Worm (Caenorhabditis elegans) whole organism, early embryonic: ENCODE results near the gene R05D8.9.

Experiments
- B0310.2 ChIP-seq: sonication (generic microtip); optimal IDR thresholded peaks from 2 replicates; lab custom pipeline; 2016; ENCODE audit warnings: mild to moderate bottlenecking, missing genetic modification characterization, missing compliant biosample characterization
- F13C5.2 ChIP-seq: sonication (generic microtip); optimal IDR thresholded peaks from 2 replicates; lab custom pipeline; 2017; ENCODE audit warnings: mild to moderate bottlenecking, missing genetic modification characterization, inconsistent platforms, missing compliant biosample characterization
- aly-1 ChIP-seq: sonication (generic microtip); optimal IDR thresholded peaks from 2 replicates; lab custom pipeline; 2016; ENCODE audit warnings: missing genetic modification characterization, missing compliant biosample characterization
- ama-1 ChIP-seq: fragments of 150-350 bp; optimal IDR thresholded peaks from 2 replicates; lab custom pipeline; 2014
- ceh-13 ChIP-seq: fragments of 200-800 bp; sonication (Bioruptor generic); optimal IDR thresholded peaks from 2 replicates; lab custom pipeline; 2018; ENCODE audit warnings: mild to moderate bottlenecking, missing genetic modification characterization, missing compliant biosample characterization
- ceh-36 ChIP-seq: sonication (generic microtip); optimal IDR thresholded peaks from 2 replicates; lab custom pipeline; 2016; ENCODE audit warnings: missing genetic modification characterization, inconsistent platforms, missing compliant biosample characterization
- ets-7 ChIP-seq: sonication (generic microtip); optimal IDR thresholded peaks from 2 replicates; lab custom pipeline; 2016; ENCODE audit warnings: missing genotype, missing genetic modification characterization, missing compliant biosample characterization
- flt-1 ChIP-seq: fragments of 200-800 bp; sonication (Bioruptor generic); IDR thresholded peaks from 2 replicates; pipeline ENCODE4 v1.3.6; 2022; ENCODE audit warnings: missing genetic modification characterization, missing compliant biosample characterization
- hmbx-1 ChIP-seq: sonication (generic microtip); optimal IDR thresholded peaks from 2 replicates; lab custom pipeline; 2016; ENCODE audit warnings: mild to moderate bottlenecking, missing genetic modification characterization, missing compliant biosample characterization
- hmg-4 ChIP-seq: fragments of 200-800 bp; sonication (Bioruptor generic); optimal IDR thresholded peaks from 2 replicates; lab custom pipeline; 2018; ENCODE audit warnings: mild to moderate bottlenecking, missing genetic modification characterization, missing compliant biosample characterization
- hnd-1 ChIP-seq: sonication (generic microtip); optimal IDR thresholded peaks from 2 replicates; lab custom pipeline; 2016; ENCODE audit warnings: missing genetic modification characterization, missing compliant biosample characterization
- pes-1 ChIP-seq: fragments of 200-800 bp; sonication (Bioruptor generic); IDR thresholded peaks from 2 replicates; pipeline ENCODE4 v1.3.6; 2022; ENCODE audit warnings: missing genetic modification reagents, missing genetic modification characterization, missing compliant biosample characterization
- scrt-1 ChIP-seq: fragments of 200-800 bp; sonication (Bioruptor generic); IDR thresholded peaks from 2 replicates; pipeline ENCODE4 v1.3.6; 2022; ENCODE audit warnings: missing genetic modification characterization, missing compliant biosample characterization
- sea-1 ChIP-seq: fragments of 200-800 bp; sonication (Bioruptor generic); conservative IDR thresholded peaks from 2 replicates; pipeline ENCODE4 v1.3.6; 2022; ENCODE audit warnings: missing genetic modification characterization, missing compliant biosample characterization
- tbx-11 ChIP-seq: fragments of 200-800 bp; sonication (Bioruptor generic); IDR thresholded peaks from 2 replicates; pipeline ENCODE4 v1.3.6; 2022; ENCODE audit warnings: missing genetic modification characterization, missing compliant biosample characterization
- tbx-37 ChIP-seq: fragments of 200-800 bp; sonication (Bioruptor generic); conservative IDR thresholded peaks from 2 replicates; pipeline ENCODE4 v1.3.6; 2022; ENCODE audit warnings: missing genetic modification reagents, missing genetic modification characterization, missing compliant biosample characterization
- tra-4 ChIP-seq: sonication (generic microtip); optimal IDR thresholded peaks from 2 replicates; lab custom pipeline; 2017; ENCODE audit warnings: missing genetic modification characterization, missing compliant biosample characterization

The R05D8.9 gene

DNA sequence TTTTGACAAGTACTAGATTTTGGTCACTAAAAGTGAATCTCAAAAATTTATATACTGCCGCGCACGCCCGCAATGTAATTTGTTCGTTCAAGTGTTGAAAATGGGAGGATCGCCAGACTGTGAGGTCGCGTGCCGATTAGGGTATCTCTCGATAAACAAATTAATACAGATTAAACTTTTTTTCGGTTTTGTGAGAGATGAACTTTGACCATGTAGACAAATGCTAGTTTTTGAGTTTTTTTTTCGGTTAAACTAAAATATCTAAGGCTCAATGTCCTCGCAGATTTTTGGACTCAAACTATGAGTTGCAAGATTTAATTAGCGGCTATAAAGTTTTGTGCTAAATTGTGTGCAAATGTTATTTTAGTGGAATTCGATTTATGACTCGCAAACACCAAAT lies 2.4 kb upstream of the R05D8.9 start, which contains the start of gene dhs-15:
dhs-15 (minus strand) TSS at position 101 of the 400 bp plus-strand sequence.
- no peak for TF ChIP-seq tra-4 (tag; lab: Kevin White, UChicago)
- no peak for TF ChIP-seq F13C5.2
- no peak for TF ChIP-seq B0310.2 (tag; lab: Kevin White, UChicago)

DNA sequence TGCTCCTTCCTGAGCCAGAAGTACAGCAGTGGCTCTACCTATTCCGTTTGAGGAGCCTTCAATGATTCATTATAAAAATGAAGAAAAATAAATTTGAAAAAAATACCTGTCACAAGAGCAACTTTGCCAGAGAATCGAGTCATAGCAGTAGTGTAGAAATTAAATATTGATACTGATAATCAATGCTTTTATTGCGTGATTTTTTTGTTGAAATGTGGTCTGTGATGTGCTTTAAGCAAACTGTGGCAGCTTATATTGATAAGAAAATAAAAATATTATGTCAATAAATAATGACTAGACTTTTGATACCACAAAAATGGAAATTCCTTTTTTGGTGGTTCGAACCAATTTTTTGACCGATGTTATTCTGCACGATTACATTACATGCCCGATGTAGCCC lies 2.3 kb downstream of the R05D8.9 start, which contains the start of gene dhs-14:
dhs-14 (minus strand) TSS at position 149 of the 400 bp plus-strand sequence.
- TF ChIP-seq F13C5.2, result no peak
- TF ChIP-seq hmbx-1 (tag; lab: Kevin White, UChicago), result no peak
- no peak for TF ChIP-seq sea-1
- TF ChIP-seq ama-1 (lab: Kevin White, UChicago), result no peak
- no peak for TF ChIP-seq tbx-11 (GFP tag; lab: Robert Waterston, UW)
- no peak for TF ChIP-seq tra-4 (tag; lab: Kevin White, UChicago)
- TF ChIP-seq ets-7 (tag; lab: Kevin White, UChicago), result no peak
- no peak for TF ChIP-seq B0310.2 (tag; lab: Kevin White, UChicago)
- no peak for TF ChIP-seq ceh-13 (GFP tag; lab: Kevin White, UChicago)
- TF ChIP-seq scrt-1 (GFP tag; lab: Robert Waterston, UW), result no peak
- no peak for TF ChIP-seq hmg-4 (GFP tag; lab: Kevin White, UChicago)

DNA sequence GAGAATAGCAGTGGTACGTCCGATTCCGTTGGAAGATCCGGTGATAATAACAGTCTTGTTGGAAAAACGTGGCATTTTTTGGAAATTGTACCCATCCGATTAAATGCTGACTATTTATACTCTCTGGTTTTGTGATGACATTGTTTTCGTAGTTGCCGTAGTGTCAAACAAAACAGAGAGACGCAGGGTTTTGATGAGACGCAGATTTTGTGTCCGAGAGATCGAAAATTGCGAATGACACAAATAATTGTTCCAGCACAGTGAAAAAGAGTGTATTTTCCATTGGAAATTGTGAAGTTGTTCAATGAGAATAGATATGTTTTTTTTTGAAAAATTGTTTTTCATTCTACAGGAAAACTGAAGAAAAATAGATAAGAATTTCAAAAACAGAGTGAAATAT lies 4.3 kb downstream of the R05D8.9 start, which contains the start of gene R05D8.7:
R05D8.7 (minus strand) TSS at position 104 of the 400 bp plus-strand sequence.
- TF ChIP-seq ama-1 (lab: Kevin White, UChicago) (no peak), ets-7 (tag; lab: Kevin White, UChicago) (no peak), ceh-13 (GFP tag; lab: Kevin White, UChicago) (no peak), aly-1 (tag; lab: Kevin White, UChicago) (no peak), hnd-1 (tag; lab: Kevin White, UChicago) (no peak), scrt-1 (GFP tag; lab: Robert Waterston, UW) (no peak), F13C5.2 (no peak), hmg-4 (GFP tag; lab: Kevin White, UChicago) (no peak), tbx-37 (no peak), sea-1 (no peak), flt-1 (GFP tag; lab: Robert Waterston, UW) (no peak), hmbx-1 (tag; lab: Kevin White, UChicago) (no peak), ceh-36 (tag; lab: Kevin White, UChicago) (no peak), tbx-11 (GFP tag; lab: Robert Waterston, UW) (no peak), tra-4 (tag; lab: Kevin White, UChicago) (no peak), pes-1 (GFP tag; lab: Robert Waterston, UW) (no peak), B0310.2 (tag; lab: Kevin White, UChicago) (no peak)

ce11 chrV:2761470-2761869 lies 5.9 kb downstream of the R05D8.9 start:
- TF ChIP-seq ceh-36 (tag; lab: Kevin White, UChicago) (no peak), F13C5.2 (no peak), tbx-11 (GFP tag; lab: Robert Waterston, UW) (0 out of 2 replicates have a peak, but pooled peaks have one; percentile 35), ama-1 (lab: Kevin White, UChicago) (no peak)

DNA sequence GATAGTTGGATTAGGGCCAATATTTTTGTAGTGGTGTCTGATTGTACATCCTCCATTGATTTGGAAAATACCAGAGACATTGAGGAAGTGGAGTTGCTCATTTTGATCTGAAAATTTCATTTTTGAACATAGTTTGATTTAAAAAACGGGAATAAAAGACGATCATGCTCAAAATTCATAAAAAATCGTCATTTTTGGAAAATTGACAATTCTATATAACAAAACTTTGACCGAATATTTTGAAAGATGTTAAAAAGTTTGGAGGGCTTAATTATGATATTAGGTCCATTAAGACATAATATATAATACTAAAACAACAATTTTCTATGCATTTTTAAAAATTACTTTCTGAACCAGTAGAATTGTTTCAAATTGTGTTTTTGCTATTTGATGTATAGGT lies 7.9 kb downstream of the R05D8.9 start, which contains the start of gene srg-58:
srg-58 (minus strand) TSS at position 101 of the 400 bp plus-strand sequence.
- TF ChIP-seq ceh-13 (GFP tag; lab: Kevin White, UChicago) (no peak), sea-1 (no peak), ama-1 (lab: Kevin White, UChicago) (no peak), hmg-4 (GFP tag; lab: Kevin White, UChicago) (no peak), F13C5.2 (no peak), pes-1 (GFP tag; lab: Robert Waterston, UW) (no peak), tbx-37 (no peak), tra-4 (tag; lab: Kevin White, UChicago) (no peak), hmbx-1 (tag; lab: Kevin White, UChicago) (no peak), ets-7 (tag; lab: Kevin White, UChicago) (no peak), B0310.2 (tag; lab: Kevin White, UChicago) (no peak), ceh-36 (tag; lab: Kevin White, UChicago) (no peak), hnd-1 (tag; lab: Kevin White, UChicago) (no peak), flt-1 (GFP tag; lab: Robert Waterston, UW) (no peak), tbx-11 (GFP tag; lab: Robert Waterston, UW) (no peak), aly-1 (tag; lab: Kevin White, UChicago) (no peak), scrt-1 (GFP tag; lab: Robert Waterston, UW) (no peak)

DNA sequence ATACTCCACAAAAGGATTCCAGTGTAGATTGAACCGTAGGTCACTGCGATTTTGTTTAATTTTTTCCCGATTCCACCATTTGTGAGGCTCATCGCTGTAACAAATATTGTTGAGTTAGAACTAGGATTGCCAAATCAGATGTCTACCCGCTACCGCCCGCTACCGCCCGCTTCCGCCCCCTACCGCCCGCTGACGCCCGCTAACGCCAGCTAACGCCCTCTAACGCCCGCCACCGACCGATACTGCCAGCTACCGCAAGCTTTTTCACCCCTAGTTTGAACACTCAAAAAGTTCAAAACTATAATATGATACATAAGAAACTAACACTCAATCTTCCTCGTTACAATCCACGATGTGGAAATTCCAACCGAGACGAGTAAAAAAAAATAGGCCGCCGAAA lies 8.9 kb downstream of the R05D8.9 start:
- no peak for TF ChIP-seq flt-1 (GFP tag; lab: Robert Waterston, UW)
- no peak for TF ChIP-seq ceh-13 (GFP tag; lab: Kevin White, UChicago)
- TF ChIP-seq scrt-1 (GFP tag; lab: Robert Waterston, UW), result no peak
- TF ChIP-seq sea-1, result no peak
- TF ChIP-seq pes-1 (GFP tag; lab: Robert Waterston, UW), result no peak
- TF ChIP-seq ceh-36 (tag; lab: Kevin White, UChicago), result no peak
- no peak for TF ChIP-seq tra-4 (tag; lab: Kevin White, UChicago)
- no peak for TF ChIP-seq ets-7 (tag; lab: Kevin White, UChicago)
- TF ChIP-seq F13C5.2, result no peak
- no peak for TF ChIP-seq tbx-11 (GFP tag; lab: Robert Waterston, UW)
- no peak for TF ChIP-seq B0310.2 (tag; lab: Kevin White, UChicago)
- TF ChIP-seq hnd-1 (tag; lab: Kevin White, UChicago), result no peak
- no peak for TF ChIP-seq aly-1 (tag; lab: Kevin White, UChicago)

DNA sequence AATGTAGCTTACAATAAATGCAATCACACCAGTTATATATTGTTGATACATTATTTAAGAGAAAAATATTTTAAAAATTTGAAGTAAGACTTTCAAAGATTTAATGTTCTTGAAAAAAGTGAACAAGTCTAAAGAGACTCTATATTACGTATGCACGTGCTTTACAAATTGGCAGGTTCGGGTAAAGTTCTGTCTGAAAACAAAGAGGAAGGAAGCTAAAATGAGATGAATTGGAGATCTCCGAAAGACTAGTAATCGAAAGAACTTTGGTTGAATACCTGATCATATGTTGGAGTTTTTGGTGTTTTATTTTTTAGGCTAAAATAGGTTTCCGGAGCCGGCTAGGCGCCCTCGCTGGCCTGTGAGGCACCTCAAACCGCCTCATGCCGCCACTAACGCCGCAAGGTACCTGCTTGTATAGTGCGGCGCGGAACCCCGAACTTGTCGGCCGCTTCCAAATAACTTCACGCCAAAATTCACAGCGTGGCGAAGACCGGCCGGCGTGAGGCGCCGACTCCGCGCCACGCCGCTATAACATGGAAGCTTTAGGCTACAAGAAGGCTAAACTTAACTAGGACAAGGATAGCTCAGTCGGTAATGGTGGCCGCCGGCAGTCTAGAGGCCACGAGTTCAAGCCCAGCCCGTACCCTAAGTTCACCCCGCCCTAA lies 10.0 kb downstream of the R05D8.9 start, which contains the start of gene srx-28:
srx-28 (minus strand) TSS at position 51 of the 668 bp plus-strand sequence.
- TF ChIP-seq aly-1 (tag; lab: Kevin White, UChicago), result no peak
- TF ChIP-seq tra-4 (tag; lab: Kevin White, UChicago), result no peak
- no peak for TF ChIP-seq F13C5.2
- TF ChIP-seq ets-7 (tag; lab: Kevin White, UChicago), result no peak
- TF ChIP-seq hmg-4 (GFP tag; lab: Kevin White, UChicago), result no peak
- no peak for TF ChIP-seq hnd-1 (tag; lab: Kevin White, UChicago)
- TF ChIP-seq ceh-13 (GFP tag; lab: Kevin White, UChicago), result no peak
- TF ChIP-seq scrt-1 (GFP tag; lab: Robert Waterston, UW), result no peak
- no peak for TF ChIP-seq sea-1
- no peak for TF ChIP-seq flt-1 (GFP tag; lab: Robert Waterston, UW)
- TF ChIP-seq ceh-36 (tag; lab: Kevin White, UChicago), result no peak
- no peak for TF ChIP-seq tbx-11 (GFP tag; lab: Robert Waterston, UW)
- TF ChIP-seq ama-1 (lab: Kevin White, UChicago), result no peak
- no peak for TF ChIP-seq B0310.2 (tag; lab: Kevin White, UChicago)
- no peak for TF ChIP-seq pes-1 (GFP tag; lab: Robert Waterston, UW)
- no peak for TF ChIP-seq tbx-37
